Worm (Caenorhabditis elegans): ENCODE results near the gene F28B4.3.

Gene F28B4.3

DNA sequence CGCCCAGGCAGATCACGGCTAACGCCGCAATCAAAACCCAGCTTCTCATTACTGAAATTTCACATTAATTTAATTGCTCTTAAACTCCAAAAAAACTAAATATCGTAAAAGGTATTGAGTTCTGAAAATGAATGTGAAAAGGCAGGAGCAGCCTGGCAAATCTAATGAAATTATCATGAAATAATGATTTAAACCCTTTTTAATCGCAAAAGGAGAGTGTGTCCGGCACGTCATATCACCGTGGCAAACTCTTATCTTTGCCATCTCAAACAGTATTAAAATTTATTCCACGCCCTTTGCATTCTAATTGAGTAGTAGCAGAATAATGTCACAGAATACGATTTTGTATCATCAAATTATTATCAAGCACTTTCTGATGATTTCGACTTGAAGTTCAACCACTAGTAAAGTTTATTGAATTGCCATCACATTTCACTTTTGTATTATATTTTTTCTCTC lies at the start of gene F28B4.3:
TSS of gene F28B4.3 (minus strand) at position 51 of the 459 bp plus-strand sequence.
- TF ChIP-seq ref-1 (GFP tag; conservative IDR thresholded peaks at IDR 0.05) (no peak), tab-1 (GFP tag; IDR thresholded peaks at IDR 0.05) (no peak), cog-1 (tag; optimal IDR thresholded peaks at IDR 0.05) (no peak), flt-1 (GFP tag; IDR thresholded peaks at IDR 0.05) (no peak), klf-2 (GFP tag; conservative IDR thresholded peaks at IDR 0.05) (no peak), ztf-29 (GFP tag; IDR thresholded peaks at IDR 0.05) (no peak), T22C8.4 (GFP tag; IDR thresholded peaks at IDR 0.05) (no peak), med-1 (GFP tag; optimal IDR thresholded peaks at IDR 0.05; ENCODE audit: insufficient read depth) (no peak), ztf-23 (GFP tag; IDR thresholded peaks at IDR 0.05) (no peak)

DNA sequence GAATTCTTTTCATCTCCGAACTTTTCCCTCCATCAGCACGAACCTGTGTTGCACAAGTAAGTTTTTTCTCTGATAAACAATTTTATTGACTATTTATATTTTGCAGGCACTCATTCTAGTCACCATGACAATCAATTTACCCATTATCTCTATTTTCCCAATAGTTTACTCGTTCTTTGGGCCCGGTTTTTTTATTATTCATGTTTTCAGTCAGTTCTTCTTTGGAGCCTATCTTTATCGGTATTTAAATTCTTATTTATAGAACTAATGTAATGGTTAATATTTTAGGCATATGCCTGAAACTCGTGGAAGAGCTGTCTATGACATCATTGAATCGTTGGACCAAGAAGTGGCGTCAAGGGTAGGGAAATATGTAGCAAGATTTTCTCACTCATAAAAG lies 49.8 kb upstream of the F28B4.3 start:
- TF ChIP-seq T22C8.4 (GFP tag; IDR thresholded peaks at IDR 0.05) (no peak), ref-1 (GFP tag; conservative IDR thresholded peaks at IDR 0.05) (no peak), klf-2 (GFP tag; conservative IDR thresholded peaks at IDR 0.05) (no peak), tab-1 (GFP tag; IDR thresholded peaks at IDR 0.05) (no peak), ztf-23 (GFP tag; IDR thresholded peaks at IDR 0.05) (no peak), cog-1 (tag; optimal IDR thresholded peaks at IDR 0.05) (no peak), flt-1 (GFP tag; IDR thresholded peaks at IDR 0.05) (no peak), med-1 (GFP tag; optimal IDR thresholded peaks at IDR 0.05; ENCODE audit: insufficient read depth) (no peak), ztf-29 (GFP tag; IDR thresholded peaks at IDR 0.05) (no peak)

DNA sequence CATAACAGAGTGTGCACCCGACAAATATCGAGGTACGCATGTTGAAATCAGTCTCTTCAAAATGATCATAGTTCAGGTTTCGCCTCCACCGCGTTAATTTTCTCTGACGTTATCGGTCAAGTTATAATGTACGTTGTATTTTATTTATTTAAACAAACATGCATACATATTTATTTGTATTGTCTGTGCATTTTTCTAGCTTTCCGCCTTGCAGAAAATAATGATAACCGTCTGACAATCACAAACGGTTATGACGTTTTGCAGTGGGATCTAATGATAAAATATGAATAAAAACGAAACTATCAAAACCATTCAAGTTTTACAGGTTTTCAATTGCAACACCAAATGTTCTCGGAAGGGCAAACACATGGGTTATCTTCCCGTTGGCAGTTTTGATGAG lies 48.0 kb upstream of the F28B4.3 start:
- TF ChIP-seq tab-1 (GFP tag; IDR thresholded peaks at IDR 0.05): no peak
- TF ChIP-seq flt-1 (GFP tag; IDR thresholded peaks at IDR 0.05): no peak
- no peak for TF ChIP-seq T22C8.4 (GFP tag; IDR thresholded peaks at IDR 0.05)
- no peak for TF ChIP-seq ref-1 (GFP tag; conservative IDR thresholded peaks at IDR 0.05)
- no peak for TF ChIP-seq ztf-29 (GFP tag; IDR thresholded peaks at IDR 0.05)
- no peak for TF ChIP-seq cog-1 (tag; optimal IDR thresholded peaks at IDR 0.05)
- TF ChIP-seq klf-2 (GFP tag; conservative IDR thresholded peaks at IDR 0.05): no peak
- no peak for TF ChIP-seq med-1 (GFP tag; optimal IDR thresholded peaks at IDR 0.05; ENCODE audit: insufficient read depth)

DNA sequence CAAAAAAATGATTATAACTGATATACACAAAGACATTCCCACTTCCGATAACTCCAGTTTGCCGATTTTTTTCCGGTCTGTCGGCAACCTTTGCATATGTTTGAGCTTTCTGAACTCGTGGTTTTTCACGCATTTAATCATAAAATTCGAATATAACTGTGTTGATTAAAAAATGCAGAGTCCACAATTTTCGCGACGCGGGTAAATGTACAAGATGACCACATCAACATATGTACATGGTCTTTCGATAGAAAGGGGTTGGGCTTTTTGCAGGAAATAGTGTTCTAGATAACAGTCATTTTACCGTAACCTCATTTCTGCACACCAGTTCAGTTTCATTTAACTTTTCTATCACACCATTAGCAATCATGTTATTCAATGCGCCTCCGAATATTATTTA lies 47.1 kb upstream of the F28B4.3 start, which contains the start of gene K09C4.5:
TSS of gene K09C4.5 (plus strand) at position 326 of the 400 bp plus-strand sequence.
- TF ChIP-seq T22C8.4 (GFP tag; IDR thresholded peaks at IDR 0.05) (no peak), ztf-29 (GFP tag; IDR thresholded peaks at IDR 0.05) (no peak), klf-2 (GFP tag; conservative IDR thresholded peaks at IDR 0.05) (no peak), ztf-23 (GFP tag; IDR thresholded peaks at IDR 0.05) (no peak), cog-1 (tag; optimal IDR thresholded peaks at IDR 0.05) (no peak)

DNA sequence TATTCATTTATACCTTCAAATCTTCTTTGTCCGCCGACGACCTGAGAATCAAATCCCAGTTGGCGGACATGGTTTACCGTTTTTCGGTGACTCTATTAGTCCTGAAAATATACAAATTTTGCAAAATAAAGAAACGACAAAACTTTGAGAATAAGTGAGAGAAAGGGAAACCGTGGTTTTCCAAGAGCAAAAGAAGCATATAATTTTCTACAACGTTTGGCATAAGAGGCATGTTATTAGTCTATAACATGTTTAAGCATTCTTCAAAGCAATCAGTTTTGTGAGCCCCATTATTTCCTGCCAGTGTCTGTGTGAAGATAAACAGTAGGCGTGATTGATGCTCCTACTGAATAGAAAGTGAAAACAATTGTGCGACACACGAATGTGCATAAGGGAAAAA lies 44.9 kb upstream of the F28B4.3 start, which contains the start of gene K09C4.10:
TSS of gene K09C4.10 (minus strand) at position 101 of the 400 bp plus-strand sequence.
- TF ChIP-seq T22C8.4 (GFP tag; IDR thresholded peaks at IDR 0.05) (no peak), flt-1 (GFP tag; IDR thresholded peaks at IDR 0.05) (no peak), ref-1 (GFP tag; conservative IDR thresholded peaks at IDR 0.05) (no peak), klf-2 (GFP tag; conservative IDR thresholded peaks at IDR 0.05) (no peak), med-1 (GFP tag; optimal IDR thresholded peaks at IDR 0.05; ENCODE audit: insufficient read depth) (no peak), tab-1 (GFP tag; IDR thresholded peaks at IDR 0.05) (no peak), cog-1 (tag; optimal IDR thresholded peaks at IDR 0.05) (no peak)

DNA sequence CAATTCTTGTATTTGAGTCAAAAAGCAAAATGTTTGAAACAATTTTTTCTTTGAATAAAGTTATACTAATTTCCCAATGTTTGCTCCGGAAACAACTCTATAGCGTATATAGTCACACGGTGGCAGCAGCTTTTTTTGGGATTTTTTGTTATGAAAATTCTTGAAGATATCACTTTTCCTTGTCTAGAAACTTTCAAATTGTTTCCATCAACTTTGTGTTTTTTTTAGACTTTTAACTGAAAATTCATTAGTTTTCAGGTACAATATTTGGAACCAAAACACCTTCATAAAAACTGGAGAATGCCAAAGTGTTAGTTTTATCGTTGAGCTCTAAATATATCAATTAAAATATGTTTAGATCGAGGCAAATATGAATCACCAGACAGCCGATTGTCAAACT lies 37.4 kb upstream of the F28B4.3 start, which contains the start of gene K09C4.7:
TSS of gene K09C4.7 (plus strand) at position 301 of the 400 bp plus-strand sequence.
- TF ChIP-seq flt-1 (GFP tag; IDR thresholded peaks at IDR 0.05) (no peak), ref-1 (GFP tag; conservative IDR thresholded peaks at IDR 0.05) (no peak), cog-1 (tag; optimal IDR thresholded peaks at IDR 0.05) (no peak), tab-1 (GFP tag; IDR thresholded peaks at IDR 0.05) (no peak), T22C8.4 (GFP tag; IDR thresholded peaks at IDR 0.05) (no peak), klf-2 (GFP tag; conservative IDR thresholded peaks at IDR 0.05) (no peak), ztf-23 (GFP tag; IDR thresholded peaks at IDR 0.05) (no peak), med-1 (GFP tag; optimal IDR thresholded peaks at IDR 0.05; ENCODE audit: insufficient read depth) (no peak)

DNA sequence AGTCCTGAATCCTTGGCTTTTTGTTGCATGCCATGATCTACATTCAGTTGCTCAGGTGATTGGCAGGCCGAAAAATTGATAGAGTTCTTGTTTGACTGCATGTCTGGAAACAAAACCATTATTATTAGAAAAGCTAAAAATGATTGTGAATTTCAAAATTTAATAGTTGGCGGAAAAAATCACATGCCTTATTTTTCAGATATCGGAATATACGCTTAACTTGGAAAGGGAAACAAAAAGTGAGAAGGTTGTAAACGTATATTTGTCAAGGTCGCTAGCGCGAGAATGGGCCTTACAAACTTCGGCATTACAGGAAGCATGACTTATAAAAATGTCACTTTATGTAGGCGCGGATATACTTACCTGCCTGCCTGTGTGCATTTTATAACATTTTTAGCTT lies 36.5 kb upstream of the F28B4.3 start, which contains the start of gene K09C4.9:
TSS of gene K09C4.9 (minus strand) at position 101 of the 400 bp plus-strand sequence.
- no peak for TF ChIP-seq ztf-23 (GFP tag; IDR thresholded peaks at IDR 0.05)

DNA sequence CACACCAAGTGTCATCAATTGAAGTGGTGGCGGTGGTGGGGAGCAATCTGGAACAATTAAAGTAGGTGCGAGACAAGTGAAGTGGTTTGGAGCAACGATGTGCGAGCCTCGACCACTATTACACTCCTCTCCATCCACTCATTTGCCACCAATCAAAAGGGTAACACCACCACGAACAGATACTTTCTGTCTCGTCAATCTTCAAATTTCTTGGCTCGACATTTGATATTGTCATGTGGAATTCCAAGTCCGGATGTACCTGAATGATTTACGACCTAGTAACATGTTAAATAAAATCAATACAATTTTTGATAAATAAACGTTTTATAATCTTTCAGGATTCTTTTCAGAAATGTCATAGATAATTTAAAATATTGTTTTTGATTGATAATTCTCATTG lies 35.6 kb upstream of the F28B4.3 start, which contains the start of gene sul-1:
TSS of gene sul-1 (minus strand) at position 101 of the 400 bp plus-strand sequence.
- TF ChIP-seq ztf-23 (GFP tag; IDR thresholded peaks at IDR 0.05) (no peak), cog-1 (tag; optimal IDR thresholded peaks at IDR 0.05) (no peak), ref-1 (GFP tag; conservative IDR thresholded peaks at IDR 0.05) (no peak), med-1 (GFP tag; optimal IDR thresholded peaks at IDR 0.05; ENCODE audit: insufficient read depth) (no peak), tab-1 (GFP tag; IDR thresholded peaks at IDR 0.05) (no peak), klf-2 (GFP tag; conservative IDR thresholded peaks at IDR 0.05) (no peak), flt-1 (GFP tag; IDR thresholded peaks at IDR 0.05) (no peak), T22C8.4 (GFP tag; IDR thresholded peaks at IDR 0.05) (no peak), ztf-29 (GFP tag; IDR thresholded peaks at IDR 0.05) (no peak)

DNA sequence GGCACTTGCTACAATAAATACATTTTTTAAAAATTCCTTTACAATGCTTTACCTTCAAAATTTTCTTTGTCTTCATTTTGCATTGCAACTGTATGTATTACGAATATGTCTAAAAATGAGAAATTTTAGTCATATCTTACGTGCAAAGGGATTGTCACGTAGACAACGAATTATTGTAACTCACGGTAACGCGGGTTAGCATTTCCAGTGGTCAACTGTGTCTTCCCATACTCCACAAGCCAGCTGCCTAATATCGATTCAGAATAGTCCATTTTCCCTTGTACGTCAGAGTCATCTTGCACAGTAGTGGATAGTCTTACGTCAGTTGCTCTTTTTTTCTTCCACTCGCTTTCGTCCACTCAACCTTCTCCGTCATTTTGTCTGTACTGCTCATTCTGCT lies 27.4 kb upstream of the F28B4.3 start, which contains the start of gene fbxb-71:
TSS of gene fbxb-71 (plus strand) at position 301 of the 400 bp plus-strand sequence.
- TF ChIP-seq cog-1 (tag; optimal IDR thresholded peaks at IDR 0.05) (no peak), ztf-23 (GFP tag; IDR thresholded peaks at IDR 0.05) (no peak), tab-1 (GFP tag; IDR thresholded peaks at IDR 0.05) (no peak), flt-1 (GFP tag; IDR thresholded peaks at IDR 0.05) (no peak), T22C8.4 (GFP tag; IDR thresholded peaks at IDR 0.05) (no peak), med-1 (GFP tag; optimal IDR thresholded peaks at IDR 0.05; ENCODE audit: insufficient read depth) (no peak), klf-2 (GFP tag; conservative IDR thresholded peaks at IDR 0.05) (no peak), ref-1 (GFP tag; conservative IDR thresholded peaks at IDR 0.05) (no peak), ztf-29 (GFP tag; IDR thresholded peaks at IDR 0.05) (no peak)

DNA sequence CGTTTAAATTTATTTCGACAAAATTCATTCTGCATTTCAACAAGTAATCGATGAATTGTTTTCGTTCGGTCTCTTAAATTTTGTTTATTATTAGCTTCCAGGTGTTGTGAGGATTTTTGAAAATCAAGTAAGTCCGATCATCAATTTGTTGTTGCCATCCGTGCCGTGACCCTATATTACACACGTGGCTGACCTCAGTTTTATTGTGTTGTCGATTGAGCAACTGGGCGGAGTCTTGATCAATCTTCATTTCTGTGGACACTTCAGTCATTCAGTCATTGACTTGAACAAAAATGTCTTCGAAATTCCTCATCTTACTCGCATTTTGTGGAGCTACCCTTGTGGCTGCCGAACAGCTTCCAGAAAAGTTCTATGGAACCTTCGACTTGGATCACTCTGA lies 25.3 kb upstream of the F28B4.3 start, which contains the start of gene lbp-2:
TSS of gene lbp-2 (plus strand) at position 102 of the 400 bp plus-strand sequence.
- TF ChIP-seq flt-1 (GFP tag; IDR thresholded peaks at IDR 0.05) (no peak), cog-1 (tag; optimal IDR thresholded peaks at IDR 0.05) (no peak), tab-1 (GFP tag; IDR thresholded peaks at IDR 0.05) (no peak), ref-1 (GFP tag; conservative IDR thresholded peaks at IDR 0.05) (no peak), klf-2 (GFP tag; conservative IDR thresholded peaks at IDR 0.05) (no peak), ztf-23 (GFP tag; IDR thresholded peaks at IDR 0.05) (no peak), T22C8.4 (GFP tag; IDR thresholded peaks at IDR 0.05) (no peak), ztf-29 (GFP tag; IDR thresholded peaks at IDR 0.05) (no peak), med-1 (GFP tag; optimal IDR thresholded peaks at IDR 0.05; ENCODE audit: insufficient read depth) (no peak)

All from whole organism, midembryonic.